Fruit fly (Drosophila melanogaster): Measurements from ENCODE around the gene CG31457.
A peak's percentile ranks its signal among the peaks of the same experiment; 100 is the strongest.

Gene CG31457

DNA sequence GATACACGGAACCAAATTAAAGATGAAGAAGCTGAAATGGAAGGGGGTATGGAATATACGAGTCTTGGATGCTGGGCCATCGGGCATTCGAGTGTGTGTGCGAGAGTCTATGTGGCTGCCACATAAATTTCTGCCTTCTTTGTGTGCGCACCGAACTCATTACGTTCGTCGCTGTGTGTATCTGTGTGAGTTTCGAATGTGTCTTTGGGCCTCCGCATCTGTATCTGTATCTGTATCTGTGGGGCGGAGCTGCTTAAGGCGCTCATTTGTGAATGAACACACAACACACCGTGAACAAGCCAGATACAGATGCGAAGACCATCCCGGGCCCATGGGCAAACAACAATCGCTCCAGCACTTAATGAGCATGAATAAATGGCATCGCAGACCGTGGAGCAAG lies 15.7 kb upstream of the CG31457 start:
- TF ChIP-seq CHES-1-like (GFP tag; optimal IDR thresholded peaks at IDR 0.05) (no peak), Nf-YC (tag; optimal IDR thresholded peaks at IDR 0.05) (peak; percentile 84), CG10321 (GFP tag; IDR thresholded peaks at IDR 0.05) (peak; percentile 14; the same call in 1 of the 2 replicates), z (GFP tag; IDR thresholded peaks at IDR 0.05) (peak; percentile 48; the same call in 1 of the 3 replicates), Deaf1 (tag; optimal IDR thresholded peaks at IDR 0.05) (peak; percentile 57), Awh (GFP tag; IDR thresholded peaks at IDR 0.05) (0 out of 2 replicates have a peak, but pooled peaks have one; percentile 28), sd (tag; optimal IDR thresholded peaks at IDR 0.05) (peak; percentile 2), Hr3 (GFP tag; optimal IDR thresholded peaks at IDR 0.05) (no peak), chinmo (GFP tag; IDR thresholded peaks at IDR 0.05; ENCODE audit: partially characterized antibody) (0 out of 4 replicates have a peak, but pooled peaks have one; percentile 58), NFAT (GFP tag; IDR thresholded peaks at IDR 0.05) (0 out of 2 replicates have a peak, but pooled peaks have one; percentile 10), nerfin-2 (GFP tag; IDR thresholded peaks at IDR 0.05; ENCODE audit: partially characterized antibody) (0 out of 2 replicates have a peak, but pooled peaks have one; percentile 4), so (GFP tag; IDR thresholded peaks at IDR 0.05) (no peak), kni (GFP tag; optimal IDR thresholded peaks at IDR 0.05) (peak; percentile 78), abd-A (tag; optimal IDR thresholded peaks at IDR 0.05) (peak; percentile 74), Hr39 (optimal IDR thresholded peaks at IDR 0.05) (no peak), CG13775 (GFP tag; optimal IDR thresholded peaks at IDR 0.05) (no peak), E2f1 (GFP tag; IDR thresholded peaks at IDR 0.05) (no peak), cg (GFP tag; optimal IDR thresholded peaks at IDR 0.05) (peak; percentile 96), CG2712 (tag; optimal IDR thresholded peaks at IDR 0.05) (peak; percentile 93), vvl (GFP tag; IDR thresholded peaks at IDR 0.05) (0 out of 2 replicates have a peak, but pooled peaks have one; percentile 17), CG6175 (GFP tag; IDR thresholded peaks at IDR 0.05) (peak; percentile 94), CG12769 (tag; optimal IDR thresholded peaks at IDR 0.05) (peak; percentile 53), twi (tag; optimal IDR thresholded peaks at IDR 0.05) (peak; percentile 41), CG5245 (GFP tag; optimal IDR thresholded peaks at IDR 0.05) (no peak), phol (tag; optimal IDR thresholded peaks at IDR 0.05) (no peak), CG3726 (GFP tag; IDR thresholded peaks at IDR 0.05) (0 out of 3 replicates have a peak, but pooled peaks have one; percentile 29), Nf-YB (GFP tag; optimal IDR thresholded peaks at IDR 0.05) (peak; percentile 89), hb (GFP tag; IDR thresholded peaks at IDR 0.05; ENCODE audit: partially characterized antibody) (no peak), Ravus (GFP tag; IDR thresholded peaks at IDR 0.05) (no peak), ttk (GFP tag; IDR thresholded peaks at IDR 0.05) (0 out of 2 replicates have a peak, but pooled peaks have one; percentile 11), pros (GFP tag; optimal IDR thresholded peaks at IDR 0.05) (peak; percentile 73), C15 (GFP tag; IDR thresholded peaks at IDR 0.05) (no peak), wek (GFP tag; optimal IDR thresholded peaks at IDR 0.05) (no peak)

DNA sequence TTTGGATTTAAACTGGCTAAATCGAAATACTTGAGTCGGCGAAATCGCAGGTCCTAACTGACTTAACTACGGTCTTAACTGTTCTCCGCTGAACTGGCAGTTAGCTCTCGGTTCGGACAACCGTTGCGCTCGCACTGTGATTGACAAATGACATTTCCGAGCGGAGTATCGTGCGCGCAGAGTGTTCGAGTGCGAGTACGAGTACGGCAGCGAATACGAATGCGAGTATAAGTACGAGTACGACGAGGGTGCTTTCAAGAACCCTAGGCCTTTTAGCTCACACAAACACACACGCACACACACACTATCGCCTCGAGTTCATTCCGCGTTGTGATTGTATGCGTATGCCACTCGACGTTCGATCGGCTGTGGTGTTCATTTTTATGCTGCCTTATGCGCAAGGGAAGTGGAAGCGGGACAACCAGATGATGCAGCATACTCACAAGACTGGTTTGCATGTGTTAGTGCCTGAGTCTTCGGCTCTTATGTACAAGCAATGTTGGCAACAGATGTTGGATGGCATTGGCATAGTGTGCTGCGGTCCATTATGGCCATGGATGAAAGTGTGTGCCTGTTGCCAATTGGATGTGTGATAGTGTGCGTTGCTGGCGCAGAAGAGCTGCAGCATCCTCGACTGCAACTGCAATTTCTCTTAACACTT lies 14.0 kb upstream of the CG31457 start, which contains the start of gene hh:
Gene hh (minus strand): TSS at position 229 of the 661 bp plus-strand sequence.
- TF ChIP-seq jumu (GFP tag; optimal IDR thresholded peaks at IDR 0.05) (no peak), cas (GFP tag; IDR thresholded peaks at IDR 0.05) (no peak), hb (GFP tag; IDR thresholded peaks at IDR 0.05; ENCODE audit: partially characterized antibody) (no peak), Opbp (GFP tag; IDR thresholded peaks at IDR 0.05; ENCODE audit: partially characterized antibody) (peak; percentile 36; the same call in 1 of the 3 replicates), CG11456 (GFP tag; IDR thresholded peaks at IDR 0.05) (no peak), ab (GFP tag; optimal IDR thresholded peaks at IDR 0.05) (no peak), CG32767 (GFP tag; IDR thresholded peaks at IDR 0.05) (no peak), Antp (GFP tag; optimal IDR thresholded peaks at IDR 0.05) (no peak), wdn (GFP tag; IDR thresholded peaks at IDR 0.05) (no peak), zen (tag; optimal IDR thresholded peaks at IDR 0.05) (peak; percentile 40), maf-S (GFP tag; optimal IDR thresholded peaks at IDR 0.05) (no peak), CG15479 (GFP tag; optimal IDR thresholded peaks at IDR 0.05) (peak; percentile 93), cg (GFP tag; optimal IDR thresholded peaks at IDR 0.05) (peak; percentile 100), slp2 (GFP tag; optimal IDR thresholded peaks at IDR 0.05) (no peak), NK7.1 (GFP tag; optimal IDR thresholded peaks at IDR 0.05) (no peak), CG17359 (tag; optimal IDR thresholded peaks at IDR 0.05) (no peak), lbe (GFP tag; optimal IDR thresholded peaks at IDR 0.05) (no peak), CG6791 (GFP tag; IDR thresholded peaks at IDR 0.05; ENCODE audit: partially characterized antibody) (no peak), NC2β (GFP tag; optimal IDR thresholded peaks at IDR 0.05) (no peak), CG7556 (GFP tag; optimal IDR thresholded peaks at IDR 0.05) (no peak)
